Worm (Caenorhabditis elegans) whole organism, L4 larva: Measurements from ENCODE around the gene zip-11.
A peak's percentile ranks its signal among the peaks of the same experiment; 100 is the strongest.

ENCODE experiments used
- F49E8.2 ChIP-seq: sonication (generic microtip); optimal IDR thresholded peaks from 2 replicates; lab custom pipeline; 2016; ENCODE audit warnings: missing compliant biosample characterization, mild to moderate bottlenecking, missing genetic modification characterization, borderline replicate concordance
- T20F7.1 ChIP-seq: fragments of 200-800 bp; sonication (Bioruptor generic); optimal IDR thresholded peaks from 2 replicates; lab custom pipeline; 2018; ENCODE audit warnings: mild to moderate bottlenecking, missing genetic modification characterization, missing compliant biosample characterization
- Y75B8A.6 ChIP-seq: fragments of 200-800 bp; sonication (Bioruptor generic); IDR thresholded peaks from 2 replicates; pipeline ENCODE4 v1.3.6; 2022; ENCODE audit warnings: missing genetic modification reagents, missing genetic modification characterization, missing compliant biosample characterization
- aha-1 ChIP-seq: fragments of 150-350 bp; peaks from one replicate; lab custom pipeline; 2014; ENCODE audit warnings: missing biosample characterization, missing genetic modification characterization
- arid-1 ChIP-seq: fragments of 200-800 bp; sonication (Bioruptor generic); conservative IDR thresholded peaks from 2 replicates; pipeline ENCODE4 v1.3.6; 2022; ENCODE audit warnings: missing genetic modification reagents, missing genetic modification characterization, missing compliant biosample characterization
- ceh-28 ChIP-seq: fragments of 150-350 bp; optimal IDR thresholded peaks from 2 replicates; lab custom pipeline; 2014; ENCODE audit warnings: missing biosample characterization, missing genetic modification reagents, missing genetic modification characterization
- daf-12 ChIP-seq: fragments of 150-350 bp; optimal IDR thresholded peaks from 2 replicates; lab custom pipeline; 2014; ENCODE audit warnings: missing biosample characterization, missing genetic modification reagents, missing genetic modification characterization
- daf-16 ChIP-seq, 3 experiments: sonication (generic microtip); optimal IDR thresholded peaks; 2 replicates each; lab custom pipeline; 2016 to 2017; ENCODE audit warnings: missing genetic modification characterization in 3 of 3, missing genetic modification reagents in 3 of 3, mild to moderate bottlenecking in 2 of 3, missing compliant biosample characterization in 2 of 3, missing biosample characterization in 1 of 3, moderate library complexity in 1 of 3
- dmd-9 ChIP-seq: fragments of 200-800 bp; sonication (Bioruptor generic); IDR thresholded peaks from 2 replicates; pipeline ENCODE4 v1.3.6; 2022; ENCODE audit warnings: missing genetic modification reagents, missing genetic modification characterization, missing compliant biosample characterization
- dpl-1 ChIP-seq: fragments of 150-350 bp; optimal IDR thresholded peaks from 2 replicates; lab custom pipeline; 2014; ENCODE audit warnings: missing biosample characterization, missing genetic modification reagents, missing genetic modification characterization
- duxl-1 ChIP-seq: sonication (generic microtip); optimal IDR thresholded peaks from 2 replicates; lab custom pipeline; 2016; ENCODE audit warnings: mild to moderate bottlenecking, missing genetic modification characterization, moderate library complexity, missing compliant biosample characterization; ENCODE audit not compliant: poor library complexity
- hlh-11 ChIP-seq: fragments of 200-800 bp; sonication (Bioruptor generic); optimal IDR thresholded peaks from 2 replicates; lab custom pipeline; 2018; ENCODE audit warnings: mild to moderate bottlenecking, missing genetic modification characterization, missing compliant biosample characterization
- hlh-30 ChIP-seq: sonication (generic microtip); optimal IDR thresholded peaks from 2 replicates; lab custom pipeline; 2017; ENCODE audit warnings: antibody characterized with exemption, mild to moderate bottlenecking, missing genetic modification characterization, missing compliant biosample characterization; ENCODE audit not compliant: insufficient read depth
- lin-13 ChIP-seq: fragments of 150-350 bp; optimal IDR thresholded peaks from 2 replicates; lab custom pipeline; 2014; ENCODE audit warnings: missing biosample characterization, missing genetic modification reagents, missing genetic modification characterization
- mdl-1 ChIP-seq, 2 experiments: fragments of 150-350 bp in 1 of 2; sonication (generic microtip) in 1 of 2; optimal IDR thresholded peaks; 2 replicates each; lab custom pipeline; 2014 to 2017; ENCODE audit warnings: missing biosample characterization in 2 of 2, missing genetic modification characterization in 2 of 2
- mdt-29 ChIP-seq: fragments of 200-800 bp; sonication (Bioruptor generic); IDR thresholded peaks from 2 replicates; pipeline ENCODE4 v1.3.6; 2022; ENCODE audit warnings: missing genetic modification reagents, missing genetic modification characterization, missing compliant biosample characterization
- mep-1 ChIP-seq: fragments of 150-350 bp; sonication (generic microtip); optimal IDR thresholded peaks from 3 replicates; lab custom pipeline; 2014; ENCODE audit warnings: missing biosample characterization, missing genetic modification characterization
- mxl-3 ChIP-seq: fragments of 200-800 bp; sonication (Bioruptor generic); optimal IDR thresholded peaks from 2 replicates; lab custom pipeline; 2018; ENCODE audit warnings: mild to moderate bottlenecking, missing genetic modification characterization, missing compliant biosample characterization
- nhr-102 ChIP-seq: sonication (generic microtip); optimal IDR thresholded peaks from 2 replicates; lab custom pipeline; 2016; ENCODE audit warnings: mild to moderate bottlenecking, missing genetic modification characterization, moderate library complexity, missing compliant biosample characterization
- nhr-111 ChIP-seq: fragments of 200-800 bp; sonication (Bioruptor generic); optimal IDR thresholded peaks from 2 replicates; lab custom pipeline; 2018; ENCODE audit warnings: mild to moderate bottlenecking, missing genetic modification characterization, missing compliant biosample characterization
- nhr-237 ChIP-seq: sonication (generic microtip); optimal IDR thresholded peaks from 2 replicates; lab custom pipeline; 2017; ENCODE audit warnings: missing biosample characterization, missing genetic modification characterization
- nhr-42 ChIP-seq: fragments of 200-800 bp; sonication (Bioruptor generic); IDR thresholded peaks from 2 replicates; pipeline ENCODE4 v1.3.6; 2022; ENCODE audit warnings: missing genetic modification characterization, missing compliant biosample characterization
- nhr-48 ChIP-seq: sonication (generic microtip); optimal IDR thresholded peaks from 2 replicates; lab custom pipeline; 2016; ENCODE audit warnings: mild to moderate bottlenecking, missing genetic modification characterization, missing compliant biosample characterization
- nhr-6 ChIP-seq: fragments of 150-350 bp; optimal IDR thresholded peaks from 2 replicates; lab custom pipeline; 2014; ENCODE audit warnings: missing biosample characterization, missing genetic modification characterization
- nhr-76 ChIP-seq: fragments of 150-350 bp; optimal IDR thresholded peaks from 2 replicates; lab custom pipeline; 2014; ENCODE audit warnings: missing biosample characterization, missing genetic modification characterization
- nhr-77 ChIP-seq: fragments of 150-350 bp; optimal IDR thresholded peaks from 2 replicates; lab custom pipeline; 2014; ENCODE audit warnings: missing biosample characterization, missing genetic modification characterization
- php-3 ChIP-seq: fragments of 200-800 bp; sonication (Bioruptor generic); IDR thresholded peaks from 2 replicates; pipeline ENCODE4 v1.3.6; 2022; ENCODE audit warnings: missing genetic modification reagents, missing genetic modification characterization, missing compliant biosample characterization
- saeg-2 ChIP-seq: fragments of 200-800 bp; sonication (Bioruptor generic); IDR thresholded peaks from 2 replicates; pipeline ENCODE4 v1.3.6; 2022; ENCODE audit warnings: missing genetic modification reagents, missing genetic modification characterization, missing compliant biosample characterization
- set-16 ChIP-seq: fragments of 200-800 bp; sonication (Bioruptor generic); IDR thresholded peaks from 2 replicates; pipeline ENCODE4 v1.3.6; 2022; ENCODE audit warnings: missing genetic modification reagents, missing genetic modification characterization, missing compliant biosample characterization
- snpc-4 ChIP-seq: fragments of 150-350 bp; optimal IDR thresholded peaks from 2 replicates; lab custom pipeline; 2014; ENCODE audit warnings: missing biosample characterization, missing genetic modification characterization
- spr-3 ChIP-seq: fragments of 200-800 bp; sonication (Bioruptor generic); optimal IDR thresholded peaks from 2 replicates; lab custom pipeline; 2018; ENCODE audit warnings: mild to moderate bottlenecking, missing genetic modification characterization, missing compliant biosample characterization
- tra-1 ChIP-seq: fragments of 200-800 bp; sonication (Bioruptor generic); IDR thresholded peaks from 2 replicates; pipeline ENCODE4 v1.3.6; 2022; ENCODE audit warnings: missing genetic modification reagents, missing genetic modification characterization, missing compliant biosample characterization
- unc-62 ChIP-seq, 3 experiments: fragments of 150-350 bp in 1 of 3; sonication (generic microtip); optimal IDR thresholded peaks in 2 of 3; peaks in 1 of 3; 1 replicate in 1 of 3; 2 replicates in 2 of 3; lab custom pipeline; 2014 to 2017; ENCODE audit warnings: missing biosample characterization in 3 of 3, missing genetic modification characterization in 3 of 3, missing genetic modification reagents in 3 of 3, missing genotype in 1 of 3
- zfp-3 ChIP-seq: fragments of 200-800 bp; sonication (Bioruptor generic); conservative IDR thresholded peaks from 2 replicates; pipeline ENCODE4 v1.3.6; 2022; ENCODE audit warnings: missing genetic modification reagents, missing genetic modification characterization, missing compliant biosample characterization

The zip-11 gene

DNA sequence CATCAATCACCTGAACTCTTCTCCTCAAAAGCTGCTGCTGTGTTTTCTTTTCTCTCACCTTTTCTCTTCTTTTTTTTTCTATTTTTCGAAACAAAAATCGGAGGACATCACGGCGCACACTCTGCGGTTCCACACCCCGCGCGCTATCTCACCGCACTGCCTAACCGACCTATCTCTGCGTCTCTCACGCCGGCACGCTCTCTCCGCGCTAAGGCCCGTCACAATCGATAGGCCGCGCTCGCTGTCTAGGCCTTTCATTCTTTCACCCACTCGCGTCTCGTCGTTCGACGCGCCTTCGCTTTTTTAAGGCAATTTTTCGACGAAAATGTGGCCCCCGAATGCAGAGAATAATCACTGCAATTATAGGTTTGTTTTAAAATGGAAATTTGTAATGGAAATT, at the start of gene zip-11 (continued):
- no peak for TF ChIP-seq aha-1 (tag; lab: Kevin White, UChicago)
- peak; percentile 62 for TF ChIP-seq nhr-48 (tag; lab: Kevin White, UChicago)
- TF ChIP-seq F49E8.2 (tag; lab: Kevin White, UChicago), result no peak

ce11 chrIV:3261761-3262160, 49.3 kb upstream of the zip-11 start:
- TF ChIP-seq ceh-28, result no peak
- TF ChIP-seq duxl-1 (tag; lab: Kevin White, UChicago), result no peak
- no peak for TF ChIP-seq nhr-48 (tag; lab: Kevin White, UChicago)
- no peak for TF ChIP-seq spr-3
- TF ChIP-seq daf-16 (GFP tag; optimal IDR thresholded peaks at IDR 0.05; lab: Kevin White, UChicago), result no peak
- TF ChIP-seq daf-16 (tag; optimal IDR thresholded peaks at IDR 0.05; lab: Kevin White, UChicago), result no peak
- TF ChIP-seq tra-1, result no peak
- no peak for TF ChIP-seq unc-62 (GFP tag; optimal IDR thresholded peaks at IDR 0.05 in 1 of 2; lab: Kevin White, UChicago)
- no peak for TF ChIP-seq unc-62 (tag; optimal IDR thresholded peaks at IDR 0.05; lab: Kevin White, UChicago)
- TF ChIP-seq nhr-111 (GFP tag; lab: Kevin White, UChicago), result no peak
- TF ChIP-seq nhr-76, result no peak
- TF ChIP-seq zfp-3 (GFP tag; lab: Robert Waterston, UW), result no peak
- TF ChIP-seq mdt-29 (GFP tag; lab: Robert Waterston, UW), result no peak
- no peak for TF ChIP-seq dpl-1 (GFP tag; lab: Kevin White, UChicago)
- TF ChIP-seq mep-1 (tag; lab: Kevin White, UChicago), result no peak
- no peak for TF ChIP-seq mxl-3

- no peak for TF ChIP-seq saeg-2 (GFP tag; lab: Robert Waterston, UW)
- no peak for TF ChIP-seq nhr-102 (tag; lab: Kevin White, UChicago)
- no peak for TF ChIP-seq nhr-6 (tag; lab: Kevin White, UChicago)
- TF ChIP-seq hlh-11 (tag; lab: Kevin White, UChicago), result no peak
- no peak for TF ChIP-seq snpc-4
- no peak for TF ChIP-seq daf-12
- TF ChIP-seq nhr-77 (tag; lab: Kevin White, UChicago), result no peak
- no peak for TF ChIP-seq arid-1
- no peak for TF ChIP-seq dmd-9 (GFP tag; lab: Robert Waterston, UW)
- no peak for TF ChIP-seq mdl-1 (tag; optimal IDR thresholded peaks at IDR 0.05; lab: Kevin White, UChicago)
- TF ChIP-seq php-3 (GFP tag; lab: Robert Waterston, UW), result no peak
Observed at ce11 chrIV:3265657-3266056, 45.4 kb upstream of the zip-11 start, which contains the start of gene T26C12.2. Gene T26C12.2 (minus strand): TSS chrIV:3265757.

DNA sequence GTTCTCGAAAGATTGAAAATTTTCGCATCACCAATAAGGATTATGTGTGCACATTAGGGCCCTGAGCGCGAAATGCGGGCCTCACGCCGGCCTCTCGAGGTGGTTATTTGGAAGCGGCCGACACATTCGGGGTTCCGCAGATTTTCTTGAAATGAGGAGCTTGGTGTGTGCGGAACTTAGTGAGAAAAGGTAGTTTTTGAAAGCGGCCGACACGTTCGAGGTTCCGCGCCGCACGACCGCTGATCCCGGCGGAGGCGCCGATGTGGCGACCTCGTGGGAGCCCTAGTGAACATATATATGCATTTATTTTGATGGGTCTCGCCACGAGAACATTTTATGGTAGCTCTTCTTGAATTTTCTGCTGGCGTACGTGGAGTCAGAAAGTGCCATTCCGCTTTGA, 44.2 kb upstream of the zip-11 start:
- TF ChIP-seq nhr-42 (GFP tag; lab: Robert Waterston, UW) (0 out of 2 replicates have a peak, but pooled peaks have one; percentile 12), set-16 (GFP tag; lab: Robert Waterston, UW) (peak; percentile 73), Y75B8A.6 (GFP tag; lab: Robert Waterston, UW) (no peak), hlh-30 (no peak), php-3 (GFP tag; lab: Robert Waterston, UW) (no peak)

DNA sequence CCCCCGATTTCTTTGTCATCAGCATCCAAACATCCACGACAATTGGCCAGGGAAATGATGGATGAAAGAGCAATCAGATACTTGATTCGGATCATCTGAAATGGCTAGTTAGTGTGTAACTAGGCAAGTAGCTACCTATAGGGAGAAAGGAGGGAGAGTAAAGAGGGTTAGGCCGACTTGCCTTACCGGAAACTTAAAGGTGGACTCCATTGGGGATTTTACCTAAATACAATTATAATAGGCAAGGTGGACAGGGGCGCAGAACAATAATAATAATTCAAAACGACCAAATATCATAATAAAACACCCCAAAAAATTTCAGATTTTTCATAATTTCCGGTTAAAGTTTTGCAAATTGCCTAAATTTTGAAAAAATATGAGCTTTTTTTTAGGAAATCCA, 43.5 kb upstream of the zip-11 start, which contains the start of gene clec-173:
Gene clec-173 (minus strand): TSS at position 101 of the 400 bp plus-strand sequence.
- TF ChIP-seq T20F7.1 (GFP tag; lab: Kevin White, UChicago) (no peak), lin-13 (no peak), nhr-42 (GFP tag; lab: Robert Waterston, UW) (no peak), nhr-237 (tag; lab: Kevin White, UChicago) (no peak)
